Fruit fly (Drosophila melanogaster) Kc167 (cell line): ENCODE measurements around the gene TBC1D16.

Experiments used
- Myc ChIP-seq: fragments of >200 bp; optimal IDR thresholded peaks from 2 replicates; lab custom pipeline; 2017; ENCODE audit warnings: missing external identifiers
- Sin3A ChIP-seq: fragments of >200 bp; optimal IDR thresholded peaks from 2 replicates; lab custom pipeline; 2018; ENCODE audit warnings: missing external identifiers
- h ChIP-seq: fragments of >200 bp; optimal IDR thresholded peaks from 3 replicates; lab custom pipeline; 2018; ENCODE audit warnings: missing external identifiers
- insv ChIP-seq: fragments of >200 bp; optimal IDR thresholded peaks from 3 replicates; lab custom pipeline; 2018; ENCODE audit warnings: missing external identifiers
- psq ChIP-seq: fragments of >200 bp; optimal IDR thresholded peaks from 2 replicates; lab custom pipeline; 2017; ENCODE audit warnings: missing external identifiers
- ttk ChIP-seq: sonication (Bioruptor generic); optimal IDR thresholded peaks from 2 replicates; lab custom pipeline; 2017; ENCODE audit warnings: missing external identifiers

TBC1D16 gene

dm6 chr2L:10455944-10456520 lies 20.6 kb upstream of the TBC1D16 start:
- no peak for TF ChIP-seq Sin3A (lab: Kevin White, UChicago)
- no peak for TF ChIP-seq Myc (lab: Kevin White, UChicago)
- TF ChIP-seq h (lab: Kevin White, UChicago): no peak
- no peak for TF ChIP-seq insv (lab: Kevin White, UChicago)
- no peak for TF ChIP-seq ttk (lab: Kevin White, UChicago)
- TF ChIP-seq psq (lab: Kevin White, UChicago): no peak

- TF ChIP-seq insv (lab: Kevin White, UChicago) (no peak), Myc (lab: Kevin White, UChicago) (no peak), h (lab: Kevin White, UChicago) (no peak), ttk (lab: Kevin White, UChicago) (no peak), psq (lab: Kevin White, UChicago) (no peak), Sin3A (lab: Kevin White, UChicago) (no peak)
Observed at dm6 chr2L:10452296-10452695, 16.8 kb upstream of the TBC1D16 start, which contains the start of gene ppk10. Gene ppk10, minus strand, starts transcription at chr2L:10452396.

- TF ChIP-seq psq (lab: Kevin White, UChicago) (no peak), ttk (lab: Kevin White, UChicago) (no peak), h (lab: Kevin White, UChicago) (no peak), Myc (lab: Kevin White, UChicago) (no peak), insv (lab: Kevin White, UChicago) (no peak), Sin3A (lab: Kevin White, UChicago) (no peak)
Observed at dm6 chr2L:10442048-10442790, 6.8 kb upstream of the TBC1D16 start, which contains the start of gene loh. Gene loh, plus strand, starts transcription at chr2L:10442534.

- TF ChIP-seq Sin3A (lab: Kevin White, UChicago): no peak
- no peak for TF ChIP-seq h (lab: Kevin White, UChicago)
- TF ChIP-seq Myc (lab: Kevin White, UChicago): no peak
Observed at dm6 chr2L:10439174-10439573, 3.7 kb upstream of the TBC1D16 start, which contains the start of gene Nse4. Gene Nse4, plus strand, starts transcription at chr2L:10439440.

dm6 chr2L:10437317-10437716 lies 1.9 kb upstream of the TBC1D16 start, which contains the start of gene STUB1:
Gene STUB1, plus strand, starts transcription at chr2L:10437548.
- no peak for TF ChIP-seq psq (lab: Kevin White, UChicago)
- TF ChIP-seq Sin3A (lab: Kevin White, UChicago): no peak
- TF ChIP-seq h (lab: Kevin White, UChicago): no peak
- no peak for TF ChIP-seq Myc (lab: Kevin White, UChicago)
- TF ChIP-seq ttk (lab: Kevin White, UChicago): no peak
- no peak for TF ChIP-seq insv (lab: Kevin White, UChicago)

- TF ChIP-seq Sin3A (lab: Kevin White, UChicago): no peak
- no peak for TF ChIP-seq Myc (lab: Kevin White, UChicago)
- no peak for TF ChIP-seq h (lab: Kevin White, UChicago)
- no peak for TF ChIP-seq psq (lab: Kevin White, UChicago)
- TF ChIP-seq insv (lab: Kevin White, UChicago): no peak
- TF ChIP-seq ttk (lab: Kevin White, UChicago): no peak
Observed at dm6 chr2L:10430802-10431476, 4.5 kb downstream of the TBC1D16 start, which contains the start of the genes Bug22 and TfIIB. Gene Bug22, minus strand, starts transcription at chr2L:10430918. Gene TfIIB, plus strand, starts transcription at chr2L:10431338.

- TF ChIP-seq h (lab: Kevin White, UChicago) (no peak), Sin3A (lab: Kevin White, UChicago) (no peak), Myc (lab: Kevin White, UChicago) (no peak), psq (lab: Kevin White, UChicago) (no peak), ttk (lab: Kevin White, UChicago) (no peak), insv (lab: Kevin White, UChicago) (no peak)
Observed at dm6 chr2L:10428528-10428927, 6.9 kb downstream of the TBC1D16 start, which contains the start of gene CG5188. Gene CG5188, plus strand, starts transcription at chr2L:10428829.

dm6 chr2L:10426534-10427048 lies 8.9 kb downstream of the TBC1D16 start, which contains the start of the genes SmB and KdelR:
Gene SmB, minus strand, starts transcription at chr2L:10426627.
Gene KdelR, plus strand, starts transcription at chr2L:10426887.
- TF ChIP-seq insv (lab: Kevin White, UChicago) (no peak), Myc (lab: Kevin White, UChicago) (no peak), Sin3A (lab: Kevin White, UChicago) (no peak)

dm6 chr2L:10425599-10425998 lies 9.9 kb downstream of the TBC1D16 start:
- TF ChIP-seq insv (lab: Kevin White, UChicago): no peak
- no peak for TF ChIP-seq Myc (lab: Kevin White, UChicago)
- no peak for TF ChIP-seq h (lab: Kevin White, UChicago)
- TF ChIP-seq ttk (lab: Kevin White, UChicago): no peak
- TF ChIP-seq psq (lab: Kevin White, UChicago): no peak
- no peak for TF ChIP-seq Sin3A (lab: Kevin White, UChicago)

- no peak for TF ChIP-seq insv (lab: Kevin White, UChicago)
Observed at dm6 chr2L:10422643-10423606, 12.5 kb downstream of the TBC1D16 start, which contains the start of the genes pie and Wdfy2. Gene pie, minus strand, starts transcription at chr2L:10422780. Gene Wdfy2, plus strand, starts transcription at chr2L:10423291.
